Worm (Caenorhabditis elegans) whole organism, late embryonic: ENCODE data around the gene iscu-1.

Source experiments
- ama-1 ChIP-seq: fragments of 150-350 bp; optimal IDR thresholded peaks from 2 replicates; lab custom pipeline; 2014
- ceh-14 ChIP-seq: sonication (generic microtip); optimal IDR thresholded peaks from 2 replicates; lab custom pipeline; 2016; ENCODE audit warnings: missing genotype, missing genetic modification characterization, missing compliant biosample characterization
- ceh-31 ChIP-seq: sonication (generic microtip); optimal IDR thresholded peaks from 2 replicates; lab custom pipeline; 2016; ENCODE audit warnings: missing genetic modification characterization, missing compliant biosample characterization
- ceh-48 ChIP-seq: sonication (generic microtip); optimal IDR thresholded peaks from 2 replicates; lab custom pipeline; 2016; ENCODE audit warnings: missing genetic modification characterization, inconsistent platforms, missing compliant biosample characterization
- nfya-1 ChIP-seq: sonication (generic microtip); optimal IDR thresholded peaks from 2 replicates; lab custom pipeline; 2017; ENCODE audit warnings: missing genetic modification characterization, mild to moderate bottlenecking, missing compliant biosample characterization, antibody characterized with exemption, moderate library complexity
- unc-55 ChIP-seq: sonication (generic microtip); optimal IDR thresholded peaks from 2 replicates; lab custom pipeline; 2017; ENCODE audit warnings: missing biosample characterization, missing genetic modification reagents, missing genetic modification characterization

- TF ChIP-seq nfya-1 = no peak
- no peak for TF ChIP-seq ceh-31
- TF ChIP-seq ceh-14 = no peak
- TF ChIP-seq unc-55 = no peak
- TF ChIP-seq ceh-48 (tag; lab: Kevin White, UChicago) = no peak
- no peak for TF ChIP-seq ama-1 (lab: Kevin White, UChicago)
Observed at ce11 chrIV:13745409-13745808, 38.4 kb upstream of the iscu-1 start, which contains the start of gene C47A4.5.
